Worm (Caenorhabditis elegans) whole organism, late embryonic: ENCODE data around the gene cgh-1.

Source experiments
- elt-2 ChIP-seq: sonication (generic microtip); optimal IDR thresholded peaks from 2 replicates; lab custom pipeline; 2016; ENCODE audit warnings: missing genetic modification reagents, missing genetic modification characterization, missing compliant biosample characterization
- ets-4 ChIP-seq: sonication (generic microtip); optimal IDR thresholded peaks from 2 replicates; lab custom pipeline; 2016; ENCODE audit warnings: missing genetic modification characterization, missing compliant biosample characterization
- odd-2 ChIP-seq: sonication (generic microtip); optimal IDR thresholded peaks from 2 replicates; lab custom pipeline; 2017; ENCODE audit warnings: antibody characterized with exemption, mild to moderate bottlenecking, missing genetic modification characterization, missing compliant biosample characterization
- pha-4 ChIP-seq: fragments of 150-350 bp; optimal IDR thresholded peaks from 2 replicates; lab custom pipeline; 2018; ENCODE audit warnings: missing biosample characterization, missing genetic modification reagents, missing genetic modification characterization
- rnt-1 ChIP-seq: sonication (generic microtip); optimal IDR thresholded peaks from 2 replicates; lab custom pipeline; 2016; ENCODE audit warnings: missing genetic modification characterization, missing compliant biosample characterization

DNA sequence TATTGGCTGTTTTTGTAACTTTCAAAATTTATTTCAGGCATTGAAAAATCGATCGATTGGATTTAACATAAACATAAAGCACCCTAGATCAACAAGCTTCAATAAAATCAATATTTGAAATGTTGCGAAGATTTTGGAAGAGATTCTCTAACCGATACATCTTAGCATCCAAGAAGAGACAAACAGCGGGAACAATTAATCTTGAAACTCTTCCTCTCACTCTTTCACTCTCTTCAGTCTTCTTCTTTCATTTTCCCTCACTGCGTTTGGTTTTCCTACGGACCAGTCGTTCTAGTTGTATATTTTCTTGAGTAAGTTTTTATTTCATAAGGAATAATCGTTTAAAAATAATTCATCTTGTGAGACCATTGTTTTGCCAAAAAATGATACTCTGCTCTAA is 35.4 kb upstream of the cgh-1 start:
- TF ChIP-seq odd-2: no peak
- TF ChIP-seq rnt-1 (tag; lab: Kevin White, UChicago): no peak
- no peak for TF ChIP-seq ets-4 (tag; lab: Kevin White, UChicago)
- TF ChIP-seq pha-4 (tag; lab: Kevin White, UChicago): no peak
- TF ChIP-seq elt-2 (tag; lab: Kevin White, UChicago): no peak
